Fruit fly (Drosophila melanogaster) whole organism, embryonic: Measurements from ENCODE around the gene LysRS.
A peak's percentile ranks its signal among the peaks of the same experiment; 100 is the strongest.

ENCODE experiments used
- CG10565 ChIP-seq: fragments of 200-800 bp; sonication (Bioruptor generic); optimal IDR thresholded peaks from 3 replicates; lab custom pipeline; 2016; ENCODE audit warnings: missing biosample characterization, mild to moderate bottlenecking, missing genetic modification characterization
- CG12219 ChIP-seq: fragments of 200-800 bp; sonication (Bioruptor generic); optimal IDR thresholded peaks from 3 replicates; lab custom pipeline; 2018; ENCODE audit warnings: missing biosample characterization, mild to moderate bottlenecking, missing genetic modification characterization
- CG12769 ChIP-seq: fragments of 200-800 bp; sonication (Bioruptor generic); optimal IDR thresholded peaks from 2 replicates; lab custom pipeline; 2019; ENCODE audit warnings: missing biosample characterization, mild to moderate bottlenecking, missing genetic modification characterization, moderate library complexity
- CG13775 ChIP-seq: fragments of 200-800 bp; sonication (Bioruptor generic); optimal IDR thresholded peaks from 3 replicates; lab custom pipeline; 2017; ENCODE audit warnings: missing biosample characterization, mild to moderate bottlenecking, missing genetic modification characterization
- CG13894 ChIP-seq: fragments of 200-800 bp; sonication (Bioruptor generic); optimal IDR thresholded peaks from 3 replicates; lab custom pipeline; 2018; ENCODE audit warnings: missing biosample characterization, mild to moderate bottlenecking, missing genetic modification characterization, moderate library complexity
- CG14014 ChIP-seq: fragments of 200-800 bp; sonication (Bioruptor generic); IDR thresholded peaks from 2 replicates; pipeline ENCODE4 v1.3.6; 2022; ENCODE audit warnings: missing biosample characterization, missing genetic modification characterization
- CG15696 ChIP-seq: fragments of 200-800 bp; sonication (Bioruptor generic); optimal IDR thresholded peaks from 2 replicates; lab custom pipeline; 2019; ENCODE audit warnings: missing biosample characterization, mild to moderate bottlenecking, missing genetic modification characterization, moderate library complexity
- CG17186 ChIP-seq: fragments of 200-800 bp; sonication (Bioruptor generic); optimal IDR thresholded peaks from 3 replicates; lab custom pipeline; 2017; ENCODE audit warnings: missing biosample characterization, missing genetic modification reagents, missing genetic modification characterization
- CG17361 ChIP-seq: fragments of 200-800 bp; sonication (Bioruptor generic); IDR thresholded peaks from 3 replicates; pipeline ENCODE4 v1.3.6; 2022; ENCODE audit warnings: missing biosample characterization, missing genetic modification characterization
- CG17829 ChIP-seq: fragments of 200-800 bp; optimal IDR thresholded peaks from 2 replicates; lab custom pipeline; 2019; ENCODE audit warnings: missing biosample characterization, mild to moderate bottlenecking, missing genetic modification characterization, moderate library complexity
- CG2875 ChIP-seq: fragments of 200-800 bp; sonication (Bioruptor generic); optimal IDR thresholded peaks from 2 replicates; lab custom pipeline; 2017; ENCODE audit warnings: missing biosample characterization, mild to moderate bottlenecking, missing genetic modification characterization, missing genetic modification reagents
- CG32772 ChIP-seq: fragments of 200-800 bp; sonication (Bioruptor generic); IDR thresholded peaks from 2 replicates; pipeline ENCODE4 v1.3.6; 2022; ENCODE audit warnings: missing biosample characterization, missing genetic modification characterization
- CG5953 ChIP-seq: fragments of 200-800 bp; sonication (Bioruptor generic); IDR thresholded peaks from 2 replicates; pipeline ENCODE4 v1.3.6; 2022; ENCODE audit warnings: missing biosample characterization, missing genetic modification characterization
- CG7357 ChIP-seq: fragments of 200-800 bp; sonication (Bioruptor generic); IDR thresholded peaks from 3 replicates; pipeline ENCODE4 v1.3.6; 2022; ENCODE audit warnings: missing biosample characterization, missing genetic modification characterization
- CG7839 ChIP-seq: fragments of 200-800 bp; sonication (Bioruptor generic); optimal IDR thresholded peaks from 3 replicates; lab custom pipeline; 2018; ENCODE audit warnings: missing biosample characterization, mild to moderate bottlenecking, missing genetic modification characterization, moderate library complexity
- CG9437 ChIP-seq: fragments of 200-800 bp; sonication (Bioruptor generic); optimal IDR thresholded peaks from 2 replicates; lab custom pipeline; 2018; ENCODE audit warnings: missing biosample characterization, mild to moderate bottlenecking, missing genetic modification characterization
- CG9876 ChIP-seq: fragments of 200-800 bp; sonication (Bioruptor generic); optimal IDR thresholded peaks from 2 replicates; lab custom pipeline; 2016; ENCODE audit warnings: missing biosample characterization, missing genetic modification characterization
- D19A ChIP-seq: fragments of 200-800 bp; optimal IDR thresholded peaks from 3 replicates; lab custom pipeline; 2019; ENCODE audit warnings: missing biosample characterization, mild to moderate bottlenecking, missing genetic modification characterization, moderate library complexity
- H15 ChIP-seq: fragments of 200-800 bp; sonication (Bioruptor generic); IDR thresholded peaks from 3 replicates; pipeline ENCODE4 v1.3.6; 2022; ENCODE audit warnings: missing biosample characterization, missing genetic modification characterization
- HLHmδ ChIP-seq: fragments of 200-800 bp; sonication (Bioruptor generic); optimal IDR thresholded peaks from 2 replicates; lab custom pipeline; 2018; ENCODE audit warnings: missing biosample characterization, mild to moderate bottlenecking, missing genetic modification characterization, moderate library complexity
- HmgZ ChIP-seq: fragments of 200-800 bp; sonication (Bioruptor generic); optimal IDR thresholded peaks from 2 replicates; lab custom pipeline; 2018; ENCODE audit warnings: missing biosample characterization, mild to moderate bottlenecking, missing genetic modification characterization
- Lhr ChIP-seq: fragments of 200-800 bp; sonication (Bioruptor generic); optimal IDR thresholded peaks from 3 replicates; lab custom pipeline; 2017; ENCODE audit warnings: mild to moderate bottlenecking, missing biosample characterization, missing genetic modification reagents, missing genetic modification characterization
- MESR4 ChIP-seq: fragments of 200-800 bp; sonication (Bioruptor generic); optimal IDR thresholded peaks from 2 replicates; lab custom pipeline; 2018; ENCODE audit warnings: missing biosample characterization, mild to moderate bottlenecking, missing genetic modification characterization, moderate library complexity
- MTF-1 ChIP-seq: fragments of 200-800 bp; sonication (Bioruptor generic); optimal IDR thresholded peaks from 2 replicates; lab custom pipeline; 2018; ENCODE audit warnings: missing biosample characterization, mild to moderate bottlenecking, missing genetic modification characterization, borderline replicate concordance
- NK7.1 ChIP-seq: fragments of 200-800 bp; sonication (Bioruptor generic); optimal IDR thresholded peaks from 3 replicates; lab custom pipeline; 2016; ENCODE audit warnings: missing biosample characterization, missing genetic modification characterization
- Rfx ChIP-seq: fragments of 200-800 bp; sonication (Bioruptor generic); IDR thresholded peaks from 2 replicates; pipeline ENCODE4 v1.3.6; 2022; ENCODE audit warnings: missing biosample characterization, missing genetic modification characterization
- Sin3A ChIP-seq: fragments of >200 bp; optimal IDR thresholded peaks from 2 replicates; lab custom pipeline; 2018
- Usf ChIP-seq: fragments of 200-800 bp; sonication (Bioruptor generic); optimal IDR thresholded peaks from 2 replicates; lab custom pipeline; 2017; ENCODE audit warnings: missing genotype, missing biosample characterization, missing genetic modification characterization
- ara ChIP-seq: fragments of 200-800 bp; sonication (Bioruptor generic); IDR thresholded peaks from 2 replicates; pipeline ENCODE4 v1.3.6; 2022; ENCODE audit warnings: missing biosample characterization, missing genetic modification characterization
- az2 ChIP-seq: fragments of 200-800 bp; sonication (Bioruptor generic); optimal IDR thresholded peaks from 3 replicates; lab custom pipeline; 2016; ENCODE audit warnings: missing biosample characterization, missing genetic modification characterization
- bcd ChIP-seq: fragments of 200-800 bp; sonication (Bioruptor generic); optimal IDR thresholded peaks from 2 replicates; lab custom pipeline; 2017; ENCODE audit warnings: missing biosample characterization, mild to moderate bottlenecking, missing genetic modification characterization
- btn ChIP-seq: fragments of 200-800 bp; sonication (Bioruptor generic); optimal IDR thresholded peaks from 2 replicates; lab custom pipeline; 2016; ENCODE audit warnings: missing biosample characterization, missing genetic modification characterization
- dati ChIP-seq: fragments of 200-800 bp; sonication (Bioruptor generic); IDR thresholded peaks from 2 replicates; pipeline ENCODE4 v1.3.6; 2022; ENCODE audit warnings: missing biosample characterization, missing genetic modification characterization
- dysf ChIP-seq: fragments of 200-800 bp; sonication (Bioruptor generic); IDR thresholded peaks from 3 replicates; pipeline ENCODE4 v1.3.6; 2022; ENCODE audit warnings: missing biosample characterization, missing genetic modification characterization
- en ChIP-seq: fragments of 200-800 bp; sonication (Bioruptor generic); optimal IDR thresholded peaks from 2 replicates; lab custom pipeline; 2016; ENCODE audit warnings: missing biosample characterization, missing genetic modification characterization
- fd102C ChIP-seq: fragments of 200-800 bp; sonication (Bioruptor generic); optimal IDR thresholded peaks from 2 replicates; lab custom pipeline; 2018; ENCODE audit warnings: missing biosample characterization, mild to moderate bottlenecking, missing genetic modification characterization, moderate library complexity
- ftz-f1 ChIP-seq: fragments of 200-800 bp; sonication (Bioruptor generic); optimal IDR thresholded peaks from 2 replicates; lab custom pipeline; 2016; ENCODE audit warnings: missing biosample characterization, missing genetic modification characterization
- gce ChIP-seq: fragments of 200-800 bp; sonication (Bioruptor generic); IDR thresholded peaks from 3 replicates; pipeline ENCODE4 v1.3.6; 2022; ENCODE audit warnings: missing biosample characterization, missing genetic modification characterization
- grau ChIP-seq: fragments of 200-800 bp; optimal IDR thresholded peaks from 3 replicates; lab custom pipeline; 2019; ENCODE audit warnings: missing biosample characterization, mild to moderate bottlenecking, missing genetic modification characterization, moderate library complexity
- gsb ChIP-seq: fragments of 200-800 bp; sonication (Bioruptor generic); IDR thresholded peaks from 2 replicates; pipeline ENCODE4 v1.3.6; 2022; ENCODE audit warnings: missing biosample characterization, missing genetic modification characterization
- jigr1 ChIP-seq: fragments of 200-800 bp; sonication (Bioruptor generic); IDR thresholded peaks from 3 replicates; pipeline ENCODE4 v1.3.6; 2022; ENCODE audit warnings: missing biosample characterization, missing genetic modification characterization
- lab ChIP-seq: fragments of 200-800 bp; sonication (Bioruptor generic); optimal IDR thresholded peaks from 3 replicates; lab custom pipeline; 2017; ENCODE audit warnings: missing biosample characterization, missing genetic modification characterization, mild to moderate bottlenecking, moderate library complexity, missing genetic modification reagents
- maf-S ChIP-seq: fragments of 200-800 bp; sonication (Bioruptor generic); optimal IDR thresholded peaks from 2 replicates; lab custom pipeline; 2016; ENCODE audit warnings: missing biosample characterization, missing genetic modification characterization
- nom ChIP-seq: fragments of 200-800 bp; sonication (Bioruptor generic); optimal IDR thresholded peaks from 2 replicates; lab custom pipeline; 2017; ENCODE audit warnings: missing biosample characterization, missing genetic modification characterization, mild to moderate bottlenecking, moderate library complexity, missing genetic modification reagents
- onecut ChIP-seq: fragments of 200-800 bp; sonication (Bioruptor generic); IDR thresholded peaks from 2 replicates; pipeline ENCODE4 v1.3.6; 2022; ENCODE audit warnings: missing biosample characterization, missing genetic modification characterization
- pho ChIP-seq: fragments of 200-800 bp; sonication (Bioruptor generic); optimal IDR thresholded peaks from 2 replicates; lab custom pipeline; 2016; ENCODE audit warnings: missing biosample characterization, missing genetic modification characterization
- ranshi ChIP-seq: fragments of 200-800 bp; sonication (Bioruptor generic); IDR thresholded peaks from 2 replicates; pipeline ENCODE4 v1.3.6; 2022; ENCODE audit warnings: missing biosample characterization, missing genetic modification characterization
- sens-2 ChIP-seq: fragments of 200-800 bp; sonication (Bioruptor generic); IDR thresholded peaks from 2 replicates; pipeline ENCODE4 v1.3.6; 2022; ENCODE audit warnings: missing biosample characterization, missing genetic modification characterization
- seq ChIP-seq: fragments of 200-800 bp; sonication (Bioruptor generic); IDR thresholded peaks from 2 replicates; pipeline ENCODE4 v1.3.6; 2022; ENCODE audit warnings: missing biosample characterization, missing genetic modification characterization
- tin ChIP-seq: fragments of 200-800 bp; sonication (Bioruptor generic); optimal IDR thresholded peaks from 3 replicates; lab custom pipeline; 2016; ENCODE audit warnings: missing biosample characterization, missing genetic modification characterization
- trh ChIP-seq: fragments of 200-800 bp; sonication (Bioruptor generic); optimal IDR thresholded peaks from 2 replicates; lab custom pipeline; 2016; ENCODE audit warnings: missing biosample characterization, missing genetic modification characterization
- tup ChIP-seq: fragments of 200-800 bp; sonication (Bioruptor generic); optimal IDR thresholded peaks from 2 replicates; lab custom pipeline; 2016; ENCODE audit warnings: missing biosample characterization, mild to moderate bottlenecking, missing genetic modification characterization, moderate library complexity
- wek ChIP-seq: fragments of 200-800 bp; sonication (Bioruptor generic); optimal IDR thresholded peaks from 3 replicates; lab custom pipeline; 2018; ENCODE audit warnings: missing biosample characterization, mild to moderate bottlenecking, missing genetic modification characterization, moderate library complexity

The LysRS gene

dm6 chrX:9638927-9639420 is 30.3 kb upstream of the LysRS start (continued):
- TF ChIP-seq CG10565 (no peak), wek (GFP tag; lab: Kevin White, UChicago) (no peak), CG13894 (tag; lab: Kevin White, UChicago) (no peak), Lhr (no peak), CG17829 (tag; lab: Kevin White, UChicago) (no peak), CG5953 (GFP tag; lab: Robert Waterston, UW) (no peak), grau (tag; lab: Kevin White, UChicago) (no peak), tup (GFP tag; lab: Kevin White, UChicago) (no peak), D19A (no peak), fd102C (GFP tag; lab: Kevin White, UChicago) (no peak), sens-2 (GFP tag; lab: Robert Waterston, UW) (no peak), bcd (GFP tag; lab: Kevin White, UChicago) (no peak), HLHmδ (GFP tag; lab: Kevin White, UChicago) (no peak), CG9437 (GFP tag; lab: Kevin White, UChicago) (no peak), ara (GFP tag; lab: Robert Waterston, UW) (no peak), onecut (no peak), CG17361 (GFP tag; lab: Robert Waterston, UW) (no peak), lab (GFP tag; lab: Kevin White, UChicago) (no peak), CG12769 (no peak), jigr1 (GFP tag; lab: Robert Waterston, UW) (no peak), MTF-1 (GFP tag; lab: Kevin White, UChicago) (no peak), CG14014 (GFP tag; lab: Robert Waterston, UW) (no peak), HmgZ (no peak), Rfx (GFP tag; lab: Robert Waterston, UW) (no peak), CG9876 (GFP tag; lab: Kevin White, UChicago) (no peak), tin (GFP tag; lab: Kevin White, UChicago) (no peak), CG2875 (GFP tag; lab: Kevin White, UChicago) (no peak), Usf (GFP tag; lab: Kevin White, UChicago) (no peak), trh (GFP tag; lab: Kevin White, UChicago) (no peak), H15 (GFP tag; lab: Robert Waterston, UW) (no peak), dati (no peak), CG32772 (GFP tag; lab: Robert Waterston, UW) (peak; percentile 21; the same call in 1 of the 2 replicates), maf-S (GFP tag; lab: Kevin White, UChicago) (no peak), gce (GFP tag; lab: Robert Waterston, UW) (no peak), CG7357 (GFP tag; lab: Robert Waterston, UW) (no peak), en (no peak), btn (GFP tag; lab: Kevin White, UChicago) (no peak), CG12219 (GFP tag; lab: Kevin White, UChicago) (no peak), seq (GFP tag; lab: Robert Waterston, UW) (peak; percentile 93), dysf (GFP tag; lab: Robert Waterston, UW) (no peak), MESR4 (GFP tag; lab: Kevin White, UChicago) (no peak), az2 (GFP tag; lab: Kevin White, UChicago) (no peak), gsb (GFP tag; lab: Robert Waterston, UW) (no peak), CG7839 (tag; lab: Kevin White, UChicago) (peak; percentile 11), pho (GFP tag; lab: Kevin White, UChicago) (no peak), NK7.1 (GFP tag; lab: Kevin White, UChicago) (no peak), CG15696 (tag; lab: Kevin White, UChicago) (no peak), Sin3A (lab: Kevin White, UChicago) (no peak), CG17186 (no peak), ranshi (GFP tag; lab: Robert Waterston, UW) (no peak), nom (GFP tag; lab: Kevin White, UChicago) (peak; percentile 18), CG13775 (GFP tag; lab: Kevin White, UChicago) (no peak), ftz-f1 (GFP tag; lab: Kevin White, UChicago) (no peak)
